Worm (Caenorhabditis elegans) whole organism, midembryonic: Measurements from ENCODE around the gene die-1.

ENCODE experiments used
- T22C8.4 ChIP-seq: fragments of 200-800 bp; sonication (Bioruptor generic); IDR thresholded peaks from 2 replicates; pipeline ENCODE4 v1.3.6; 2022; ENCODE audit warnings: missing genetic modification characterization, missing compliant biosample characterization
- cog-1 ChIP-seq: sonication (generic microtip); optimal IDR thresholded peaks from 2 replicates; lab custom pipeline; 2016; ENCODE audit warnings: missing genetic modification characterization, missing compliant biosample characterization
- flt-1 ChIP-seq: fragments of 200-800 bp; sonication (Bioruptor generic); IDR thresholded peaks from 2 replicates; pipeline ENCODE4 v1.3.6; 2022; ENCODE audit warnings: missing genetic modification characterization, missing compliant biosample characterization
- klf-2 ChIP-seq: fragments of 200-800 bp; sonication (Bioruptor generic); conservative IDR thresholded peaks from 2 replicates; pipeline ENCODE4 v1.3.6; 2022; ENCODE audit warnings: missing genetic modification reagents, missing genetic modification characterization, missing compliant biosample characterization
- med-1 ChIP-seq: sonication (generic microtip); optimal IDR thresholded peaks from 2 replicates; lab custom pipeline; 2017; ENCODE audit warnings: missing genetic modification characterization, mild to moderate bottlenecking, missing compliant biosample characterization, antibody characterized with exemption, missing genetic modification reagents; ENCODE audit not compliant: insufficient read depth
- ref-1 ChIP-seq: fragments of 200-800 bp; sonication (Bioruptor generic); conservative IDR thresholded peaks from 2 replicates; pipeline ENCODE4 v1.3.6; 2022; ENCODE audit warnings: missing genetic modification reagents, missing genetic modification characterization, missing compliant biosample characterization
- tab-1 ChIP-seq: fragments of 200-800 bp; sonication (Bioruptor generic); IDR thresholded peaks from 2 replicates; pipeline ENCODE4 v1.3.6; 2022; ENCODE audit warnings: missing genetic modification characterization, missing compliant biosample characterization
- ztf-23 ChIP-seq: fragments of 200-800 bp; sonication (Bioruptor generic); IDR thresholded peaks from 2 replicates; pipeline ENCODE4 v1.3.6; 2022; ENCODE audit warnings: missing genetic modification reagents, missing genetic modification characterization, missing compliant biosample characterization
- ztf-29 ChIP-seq: fragments of 200-800 bp; sonication (Bioruptor generic); IDR thresholded peaks from 2 replicates; pipeline ENCODE4 v1.3.6; 2022; ENCODE audit warnings: missing genetic modification reagents, missing genetic modification characterization, missing compliant biosample characterization

die-1 gene

ce11 chrII:10051485-10051884, 16.2 kb downstream of the die-1 start:
- TF ChIP-seq med-1 (GFP tag; lab: Kevin White, UChicago) = no peak
- no peak for TF ChIP-seq T22C8.4 (GFP tag; lab: Robert Waterston, UW)
- no peak for TF ChIP-seq ztf-29 (GFP tag; lab: Robert Waterston, UW)
- no peak for TF ChIP-seq cog-1 (tag; lab: Kevin White, UChicago)
- no peak for TF ChIP-seq klf-2
- no peak for TF ChIP-seq ref-1 (GFP tag; lab: Robert Waterston, UW)
- TF ChIP-seq flt-1 = no peak
- TF ChIP-seq ztf-23 (GFP tag; lab: Robert Waterston, UW) = no peak
- no peak for TF ChIP-seq tab-1

- TF ChIP-seq ztf-23 (GFP tag; lab: Robert Waterston, UW) (no peak), med-1 (GFP tag; lab: Kevin White, UChicago) (no peak), tab-1 (no peak), flt-1 (no peak)
Measured at ce11 chrII:10048568-10048967, 19.1 kb downstream of the die-1 start, which contains the start of gene flp-4. Gene flp-4, plus strand, starts transcription at chrII:10048868.

ce11 chrII:10045670-10046069, 22.0 kb downstream of the die-1 start:
- TF ChIP-seq flt-1 (no peak), klf-2 (no peak), T22C8.4 (GFP tag; lab: Robert Waterston, UW) (no peak), ztf-29 (GFP tag; lab: Robert Waterston, UW) (no peak), ref-1 (GFP tag; lab: Robert Waterston, UW) (no peak), cog-1 (tag; lab: Kevin White, UChicago) (no peak), ztf-23 (GFP tag; lab: Robert Waterston, UW) (no peak), med-1 (GFP tag; lab: Kevin White, UChicago) (no peak), tab-1 (no peak)

ce11 chrII:10044961-10045360, 22.8 kb downstream of the die-1 start, which contains the start of the genes F52H3.11 and bath-38:
Gene F52H3.11, minus strand, starts transcription at chrII:10045163.
Gene bath-38, minus strand, starts transcription at chrII:10045270.
- TF ChIP-seq ztf-23 (GFP tag; lab: Robert Waterston, UW) = no peak
- no peak for TF ChIP-seq med-1 (GFP tag; lab: Kevin White, UChicago)
- TF ChIP-seq ref-1 (GFP tag; lab: Robert Waterston, UW) = no peak
- no peak for TF ChIP-seq klf-2
- no peak for TF ChIP-seq cog-1 (tag; lab: Kevin White, UChicago)
- no peak for TF ChIP-seq flt-1
- TF ChIP-seq tab-1 = no peak
- no peak for TF ChIP-seq T22C8.4 (GFP tag; lab: Robert Waterston, UW)
- TF ChIP-seq ztf-29 (GFP tag; lab: Robert Waterston, UW) = no peak

- TF ChIP-seq T22C8.4 (GFP tag; lab: Robert Waterston, UW) (no peak), ztf-23 (GFP tag; lab: Robert Waterston, UW) (no peak), ztf-29 (GFP tag; lab: Robert Waterston, UW) (no peak), tab-1 (no peak), cog-1 (tag; lab: Kevin White, UChicago) (no peak), flt-1 (no peak)
Measured at ce11 chrII:10040834-10041233, 26.9 kb downstream of the die-1 start, which contains the start of gene ogr-2. Gene ogr-2, plus strand, starts transcription at chrII:10041134.

- TF ChIP-seq T22C8.4 (GFP tag; lab: Robert Waterston, UW) = no peak
Measured at ce11 chrII:10039799-10040198, 27.9 kb downstream of the die-1 start, which contains the start of gene let-268. Gene let-268, minus strand, starts transcription at chrII:10039980.

ce11 chrII:10035425-10035824, 32.3 kb downstream of the die-1 start:
- TF ChIP-seq med-1 (GFP tag; lab: Kevin White, UChicago) (no peak), cog-1 (tag; lab: Kevin White, UChicago) (no peak), flt-1 (no peak), tab-1 (no peak), ref-1 (GFP tag; lab: Robert Waterston, UW) (no peak), klf-2 (no peak), ztf-29 (GFP tag; lab: Robert Waterston, UW) (no peak), T22C8.4 (GFP tag; lab: Robert Waterston, UW) (no peak), ztf-23 (GFP tag; lab: Robert Waterston, UW) (no peak)

- 0 out of 2 replicates have a peak, but pooled peaks have one; percentile 40 for TF ChIP-seq tab-1
- peak; percentile 73 for TF ChIP-seq ztf-23 (GFP tag; lab: Robert Waterston, UW)
- TF ChIP-seq klf-2 = peak; percentile 88
- TF ChIP-seq flt-1 = peak; percentile 78; the same call in 1 of the 2 replicates
Measured at ce11 chrII:10034769-10035168, 32.9 kb downstream of the die-1 start.

ce11 chrII:10033163-10033871, 34.4 kb downstream of the die-1 start, which contains the start of gene mtcu-2:
Gene mtcu-2, minus strand, starts transcription at chrII:10033213.
- peak; percentile 79 for TF ChIP-seq tab-1
- TF ChIP-seq flt-1 = peak; percentile 94
- TF ChIP-seq ref-1 (GFP tag; lab: Robert Waterston, UW) = peak; percentile 56; the same call in 1 of the 2 replicates
- peak; percentile 91 for TF ChIP-seq ztf-29 (GFP tag; lab: Robert Waterston, UW)
- TF ChIP-seq T22C8.4 (GFP tag; lab: Robert Waterston, UW) = peak; percentile 79
- TF ChIP-seq ztf-23 (GFP tag; lab: Robert Waterston, UW) = peak; percentile 98
- peak; percentile 91 for TF ChIP-seq klf-2

- TF ChIP-seq flt-1 = no peak
- no peak for TF ChIP-seq ref-1 (GFP tag; lab: Robert Waterston, UW)
Measured at ce11 chrII:10029890-10030289, 37.8 kb downstream of the die-1 start, which contains the start of gene ttc-36. Gene ttc-36, plus strand, starts transcription at chrII:10030190.
